Worm (Caenorhabditis elegans): ENCODE results near the gene dkf-2.

Gene dkf-2

DNA sequence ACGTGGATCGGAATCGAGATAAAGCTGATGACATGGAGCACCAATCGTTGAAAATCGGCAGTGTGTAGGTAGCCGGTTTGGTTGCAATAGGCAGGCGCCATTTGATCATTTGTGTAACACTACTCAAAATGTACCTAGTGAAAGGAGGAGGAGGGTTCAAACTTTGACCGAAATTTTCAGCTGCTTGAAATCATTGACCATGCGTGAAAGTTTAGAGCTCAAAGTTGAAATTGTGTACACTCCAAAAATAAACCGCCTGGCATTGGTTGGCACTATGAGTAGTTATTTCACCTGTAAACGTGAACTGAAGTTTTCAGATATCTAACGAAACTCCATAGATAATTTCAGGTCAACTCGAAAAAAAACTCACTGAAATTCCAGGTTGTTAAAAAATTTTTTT is 84.5 kb downstream of the dkf-2 start, which contains the start of gene srh-215:
TSS of gene srh-215 (minus strand) at position 101 of the 400 bp plus-strand sequence.
- no peak for TF ChIP-seq unc-62 (GFP tag; optimal IDR thresholded peaks at IDR 0.05)

DNA sequence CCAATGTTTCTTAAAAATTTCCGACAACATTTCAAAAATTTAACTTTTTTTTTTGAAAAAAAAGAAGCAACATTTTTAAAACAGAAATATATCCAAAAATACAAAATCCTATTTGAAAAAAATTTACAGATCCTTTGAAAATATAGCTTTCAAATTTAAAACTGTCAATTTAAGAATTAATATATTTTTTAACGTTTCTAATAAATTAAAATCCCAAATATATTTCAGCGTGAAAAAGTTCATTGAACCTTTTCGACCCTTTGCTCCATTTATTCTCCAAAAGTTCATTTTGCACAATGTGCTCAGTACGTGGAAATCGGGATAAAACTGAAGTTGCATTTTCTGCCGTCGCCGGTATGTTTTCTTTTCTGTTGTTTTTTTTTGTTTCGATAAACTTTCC is 85.4 kb downstream of the dkf-2 start, which contains the start of gene phy-3:
TSS of gene phy-3 (plus strand) at position 301 of the 400 bp plus-strand sequence.
- no peak for TF ChIP-seq unc-62 (GFP tag; optimal IDR thresholded peaks at IDR 0.05)

DNA sequence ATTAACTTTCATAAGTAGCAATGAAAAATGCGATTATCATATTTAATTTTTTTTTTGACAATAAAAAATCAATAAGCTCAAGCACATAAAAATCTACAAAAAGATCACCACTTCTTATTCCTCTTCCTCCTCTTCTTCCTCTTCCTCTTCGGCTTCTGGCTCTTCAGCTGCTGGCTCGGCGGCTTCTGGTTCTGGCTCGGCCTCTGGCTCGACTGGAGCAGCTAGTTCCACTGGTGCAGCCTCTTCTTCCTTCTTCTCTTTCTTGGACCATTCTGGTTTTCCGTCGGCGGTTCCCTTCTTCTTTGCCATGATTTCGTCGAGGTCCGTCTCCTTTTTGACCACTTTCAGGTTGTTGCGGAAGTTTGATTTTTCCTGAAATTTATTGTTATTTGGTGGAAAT is 86.2 kb downstream of the dkf-2 start:
- TF ChIP-seq unc-62 (GFP tag; optimal IDR thresholded peaks at IDR 0.05), result no peak

DNA sequence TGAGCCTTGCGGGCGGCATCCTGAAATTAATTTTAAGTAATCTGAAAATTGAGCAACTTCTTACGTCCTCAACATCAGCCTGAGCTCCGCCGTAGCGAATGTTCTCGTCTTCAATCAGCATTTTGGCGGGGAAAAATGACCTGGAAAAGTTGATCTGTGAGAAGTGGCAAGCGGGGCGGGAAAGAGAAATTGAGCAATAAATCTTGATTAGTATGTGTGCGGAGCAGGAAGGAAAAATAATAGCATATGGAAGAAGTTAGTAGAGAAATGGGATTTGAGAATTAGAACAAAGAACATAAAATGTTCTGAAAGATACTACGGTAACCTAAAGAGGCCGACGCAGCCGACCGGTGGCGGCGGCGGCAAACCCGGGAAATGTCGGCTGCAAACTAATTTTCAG is 87.6 kb downstream of the dkf-2 start, which contains the start of gene tni-3:
TSS of gene tni-3 (minus strand) at position 140 of the 400 bp plus-strand sequence.
- TF ChIP-seq unc-62 (GFP tag; optimal IDR thresholded peaks at IDR 0.05), result no peak

DNA sequence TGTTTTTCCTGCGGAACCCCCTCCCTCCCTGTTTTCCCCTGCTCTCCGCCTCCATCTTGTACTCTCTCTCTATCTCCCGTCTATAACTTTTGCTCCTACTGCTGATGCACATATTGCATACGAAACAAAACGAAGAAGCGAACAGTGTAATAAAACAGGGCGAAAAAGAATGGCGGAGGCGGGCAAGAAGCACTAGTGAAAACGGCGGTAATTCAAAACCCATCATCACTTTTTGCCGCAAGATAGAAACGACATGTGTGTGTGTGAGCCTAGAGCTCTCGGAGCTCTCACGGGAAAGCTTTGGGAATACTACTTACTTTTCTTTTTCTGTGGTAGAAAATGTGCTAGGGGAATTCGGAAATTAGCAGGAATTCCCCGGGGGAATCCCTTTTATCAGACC is 88.7 kb downstream of the dkf-2 start:
- TF ChIP-seq unc-62 (GFP tag; optimal IDR thresholded peaks at IDR 0.05), result no peak

All from whole organism, dauer.